Fruit fly (Drosophila melanogaster): ENCODE measurements around the gene CG34140.

dm6 chr3L:217480-218118 is 33.4 kb upstream of the CG34140 start, which contains the start of gene CG13877:
- TF ChIP-seq ttk (optimal IDR thresholded peaks at IDR 0.05) (no peak), Myc (optimal IDR thresholded peaks at IDR 0.05) (no peak)

All from Kc167 (cell line).